Worm (Caenorhabditis elegans) whole organism, mixed stage, embryonic: ENCODE data around the gene metr-1.

Experiments
- lin-13 ChIP-seq: fragments of 150-350 bp; optimal IDR thresholded peaks from 2 replicates; lab custom pipeline; 2014; ENCODE audit warnings: missing biosample characterization, missing genetic modification characterization
- lin-32 ChIP-seq: fragments of 200-800 bp; sonication (Bioruptor generic); optimal IDR thresholded peaks from 2 replicates; lab custom pipeline; 2018; ENCODE audit warnings: mild to moderate bottlenecking, missing genetic modification characterization, missing compliant biosample characterization
- mab-5 ChIP-seq: fragments of 150-350 bp; optimal IDR thresholded peaks from 2 replicates; lab custom pipeline; 2014; ENCODE audit warnings: missing biosample characterization, missing genetic modification characterization
- nhr-237 ChIP-seq: fragments of 150-350 bp; optimal IDR thresholded peaks from 2 replicates; lab custom pipeline; 2014; ENCODE audit warnings: missing biosample characterization, missing genetic modification characterization
- nhr-28 ChIP-seq: fragments of 150-350 bp; optimal IDR thresholded peaks from 2 replicates; lab custom pipeline; 2014; ENCODE audit warnings: missing biosample characterization, missing genetic modification characterization
- nhr-76 ChIP-seq: sonication (generic microtip); optimal IDR thresholded peaks from 2 replicates; lab custom pipeline; 2017; ENCODE audit warnings: missing biosample characterization, missing genetic modification characterization
- pha-4 ChIP-seq: fragments of 150-350 bp; optimal IDR thresholded peaks from 2 replicates; lab custom pipeline; 2018; ENCODE audit warnings: missing biosample characterization, missing genetic modification reagents, missing genetic modification characterization
- snpc-4 ChIP-seq: fragments of 150-350 bp; optimal IDR thresholded peaks from 2 replicates; lab custom pipeline; 2014; ENCODE audit warnings: missing biosample characterization, missing genetic modification characterization
- unc-39 ChIP-seq: fragments of 150-350 bp; optimal IDR thresholded peaks from 2 replicates; lab custom pipeline; 2014; ENCODE audit warnings: missing biosample characterization, missing genetic modification characterization
- ztf-11 ChIP-seq: fragments of 150-350 bp; optimal IDR thresholded peaks from 2 replicates; lab custom pipeline; 2014; ENCODE audit warnings: missing biosample characterization, missing genetic modification characterization

- no peak for TF ChIP-seq ztf-11 (tag; lab: Kevin White, UChicago)
- no peak for TF ChIP-seq mab-5 (tag; lab: Kevin White, UChicago)
- TF ChIP-seq pha-4 (tag; lab: Kevin White, UChicago) = no peak
- TF ChIP-seq lin-32 = no peak
- no peak for TF ChIP-seq snpc-4 (tag; lab: Kevin White, UChicago)
- TF ChIP-seq unc-39 (tag; lab: Kevin White, UChicago) = no peak
- TF ChIP-seq nhr-76 (tag; lab: Kevin White, UChicago) = no peak
- TF ChIP-seq nhr-237 (tag; lab: Kevin White, UChicago) = no peak
- TF ChIP-seq nhr-28 = no peak
- TF ChIP-seq lin-13 (tag; lab: Kevin White, UChicago) = no peak
These were observed 48.9 kb downstream of the metr-1 start, which contains the start of gene ptp-3 for ce11 chrII:10975239-10975638.
